Fruit fly (Drosophila melanogaster): ENCODE data around the gene Cubn.

Gene Cubn

DNA sequence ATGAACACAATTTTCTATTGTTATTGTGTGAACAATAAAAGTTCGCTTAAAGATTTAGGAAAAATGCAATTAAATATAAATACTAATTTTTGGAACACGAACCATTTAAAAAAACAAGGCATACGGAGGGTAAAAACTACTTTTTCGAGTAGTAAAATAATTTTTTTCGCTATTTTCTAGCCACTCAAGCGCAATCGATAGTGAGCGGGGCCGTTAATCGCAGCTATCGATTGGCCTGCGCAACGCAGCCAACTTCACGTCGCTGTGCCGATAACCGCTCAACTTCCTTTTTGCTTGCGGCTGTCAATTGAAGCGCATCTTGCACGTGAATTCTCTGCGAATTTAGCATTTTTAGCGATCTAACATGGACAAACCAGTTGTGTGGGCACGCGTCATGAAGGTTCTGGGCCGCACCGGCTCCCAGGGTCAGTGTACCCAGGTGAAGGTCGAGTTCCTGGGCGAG, 16.7 kb downstream of the Cubn start, which contains the start of gene RpS28b (continued):
- TF ChIP-seq CG8319 (GFP tag; optimal IDR thresholded peaks at IDR 0.05) (peak; percentile 74), CG16779 (tag; optimal IDR thresholded peaks at IDR 0.05) (peak; percentile 85), Gug (GFP tag; IDR thresholded peaks at IDR 0.05) (peak; percentile 49), salr (GFP tag; optimal IDR thresholded peaks at IDR 0.05) (peak; percentile 38 to 86), Sox14 (GFP tag; optimal IDR thresholded peaks at IDR 0.05) (peak; percentile 58), CG34406 (GFP tag; optimal IDR thresholded peaks at IDR 0.05) (peak; percentile 79), spab (GFP tag; optimal IDR thresholded peaks at IDR 0.05) (peak; percentile 59), eg (GFP tag; IDR thresholded peaks at IDR 0.05) (peak; percentile 91), Ets96B (tag; optimal IDR thresholded peaks at IDR 0.05) (no peak), Hr38 (GFP tag; optimal IDR thresholded peaks at IDR 0.05) (no peak), CG7368 (GFP tag; optimal IDR thresholded peaks at IDR 0.05) (peak; percentile 78), vri (GFP tag; optimal IDR thresholded peaks at IDR 0.05) (no peak), lz (GFP tag; optimal IDR thresholded peaks at IDR 0.05) (peak; percentile 89), Sox15 (GFP tag; optimal IDR thresholded peaks at IDR 0.05) (peak; percentile 23), cyc (GFP tag; optimal IDR thresholded peaks at IDR 0.05) (peak; percentile 86), Met (GFP tag; optimal IDR thresholded peaks at IDR 0.05) (peak; percentile 79), CG15336 (GFP tag; IDR thresholded peaks at IDR 0.05) (peak; percentile 41; the same call in 1 of the 2 replicates), CG11294 (GFP tag; IDR thresholded peaks at IDR 0.05) (peak; percentile 59)

DNA sequence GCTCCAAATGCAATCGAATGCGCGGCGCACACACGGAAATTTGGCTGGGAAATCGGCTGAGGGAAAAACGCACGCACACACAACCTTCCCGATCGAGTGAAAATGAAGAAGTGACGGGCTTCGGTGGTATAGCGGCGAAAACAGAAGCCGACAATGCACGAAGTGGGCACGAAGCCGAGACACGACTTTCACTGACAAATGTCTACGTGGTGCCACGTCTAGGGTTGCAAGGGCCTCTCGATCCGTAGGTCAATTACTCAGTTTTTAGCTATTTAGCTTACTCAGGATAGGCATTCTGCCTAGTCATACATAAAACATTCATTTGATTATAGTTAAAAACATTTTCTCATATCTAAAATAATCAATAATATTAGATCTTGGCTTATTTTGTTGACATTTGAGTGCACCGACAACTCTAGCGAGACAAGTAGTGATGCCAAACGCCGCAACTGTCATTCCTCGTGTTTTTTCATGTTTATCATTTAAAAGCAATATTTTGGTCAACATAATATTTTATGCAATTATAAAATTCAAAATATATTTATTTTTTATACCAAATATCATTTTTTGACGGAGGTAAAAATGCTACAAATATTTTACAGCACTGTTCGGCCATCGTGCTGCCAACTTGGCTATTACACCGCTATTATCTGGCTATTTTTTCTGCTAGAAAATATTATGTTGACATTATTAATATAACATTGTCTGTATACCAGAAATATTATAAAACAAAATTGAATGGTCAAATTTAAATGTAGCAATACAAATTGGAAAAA, 17.4 kb downstream of the Cubn start:
- TF ChIP-seq Gug (GFP tag; IDR thresholded peaks at IDR 0.05) (peak; percentile 83), spab (GFP tag; optimal IDR thresholded peaks at IDR 0.05) (peak; percentile 81), Sox102F (GFP tag; optimal IDR thresholded peaks at IDR 0.05) (peak; percentile 90), ss (GFP tag; optimal IDR thresholded peaks at IDR 0.05) (peak; percentile 82 to 84), dsx (GFP tag; optimal IDR thresholded peaks at IDR 0.05; ENCODE audit: poor library complexity, severe bottlenecking) (peak; percentile 82), CG6808 (GFP tag; optimal IDR thresholded peaks at IDR 0.05) (peak; percentile 90), eg (GFP tag; IDR thresholded peaks at IDR 0.05) (peak; percentile 91), salr (GFP tag; optimal IDR thresholded peaks at IDR 0.05) (peak; percentile 60 to 74), cyc (GFP tag; optimal IDR thresholded peaks at IDR 0.05) (peak; percentile 85), Ets96B (tag; optimal IDR thresholded peaks at IDR 0.05) (peak; percentile 88), Hr38 (GFP tag; optimal IDR thresholded peaks at IDR 0.05) (no peak), CG3919 (GFP tag; optimal IDR thresholded peaks at IDR 0.05) (peak; percentile 88), Lpt (GFP tag; optimal IDR thresholded peaks at IDR 0.05) (peak; percentile 70), CG6792 (GFP tag; optimal IDR thresholded peaks at IDR 0.05) (peak; percentile 90), Sox15 (GFP tag; optimal IDR thresholded peaks at IDR 0.05) (peak; percentile 80), Smox (GFP tag; optimal IDR thresholded peaks at IDR 0.05) (peak; percentile 92), CG11294 (GFP tag; IDR thresholded peaks at IDR 0.05) (peak; percentile 77), CG6276 (GFP tag; optimal IDR thresholded peaks at IDR 0.05) (peak; percentile 80), CG16779 (tag; optimal IDR thresholded peaks at IDR 0.05) (peak; percentile 77), CG8119 (GFP tag; IDR thresholded peaks at IDR 0.05) (peak; percentile 88), vri (GFP tag; optimal IDR thresholded peaks at IDR 0.05) (peak; percentile 88), fd85E (GFP tag; optimal IDR thresholded peaks at IDR 0.05) (peak; percentile 68), CG8632 (GFP tag; optimal IDR thresholded peaks at IDR 0.05) (peak; percentile 91), acj6 (GFP tag; optimal IDR thresholded peaks at IDR 0.05) (peak; percentile 90), OdsH (GFP tag; optimal IDR thresholded peaks at IDR 0.05) (peak; percentile 90), topi (GFP tag; optimal IDR thresholded peaks at IDR 0.05) (peak; percentile 85), fd59A (GFP tag; optimal IDR thresholded peaks at IDR 0.05) (peak; percentile 77), achi (GFP tag; optimal IDR thresholded peaks at IDR 0.05) (peak; percentile 100), fkh (GFP tag; optimal IDR thresholded peaks at IDR 0.05) (peak; percentile 75), CG7368 (GFP tag; optimal IDR thresholded peaks at IDR 0.05) (peak; percentile 85), net (GFP tag; optimal IDR thresholded peaks at IDR 0.05) (peak; percentile 90), svp (GFP tag) (peak; percentile 96), esn (GFP tag; optimal IDR thresholded peaks at IDR 0.05) (peak; percentile 89), Eip93F (GFP tag; optimal IDR thresholded peaks at IDR 0.05) (peak; percentile 86), CG1621 (tag; optimal IDR thresholded peaks at IDR 0.05) (peak; percentile 83), Hr39 (GFP tag; optimal IDR thresholded peaks at IDR 0.05) (peak; percentile 83), CG11902 (GFP tag; optimal IDR thresholded peaks at IDR 0.05) (peak; percentile 54), CG32006 (GFP tag; optimal IDR thresholded peaks at IDR 0.05) (peak; percentile 87), CG6854 (GFP tag; optimal IDR thresholded peaks at IDR 0.05) (peak; percentile 82), dac (GFP tag; optimal IDR thresholded peaks at IDR 0.05) (peak; percentile 84)
